Fruit fly (Drosophila melanogaster) whole organism, prepupa: ENCODE data around the gene CG43390.

Source experiments
- Blimp-1 ChIP-seq: fragments of 200-800 bp; sonication (Bioruptor generic); optimal IDR thresholded peaks from 3 replicates; lab custom pipeline; 2017; ENCODE audit warnings: missing biosample characterization, missing genetic modification characterization, mild to moderate bottlenecking, moderate library complexity, missing genetic modification reagents
- CG10631 ChIP-seq: fragments of 200-800 bp; sonication (Bioruptor generic); optimal IDR thresholded peaks from 2 replicates; lab custom pipeline; 2016; ENCODE audit warnings: missing biosample characterization, missing genetic modification characterization
- CG10669 ChIP-seq: fragments of 200-800 bp; sonication (Bioruptor generic); optimal IDR thresholded peaks from 3 replicates; lab custom pipeline; 2018; ENCODE audit warnings: missing biosample characterization, mild to moderate bottlenecking, missing genetic modification characterization, moderate library complexity
- CG11294 ChIP-seq: fragments of 200-800 bp; sonication (Bioruptor generic); IDR thresholded peaks from 2 replicates; pipeline ENCODE4 v1.3.6; 2022; ENCODE audit warnings: missing biosample characterization, missing genetic modification characterization
- CG11762 ChIP-seq: fragments of 200-800 bp; sonication (Bioruptor generic); optimal IDR thresholded peaks from 3 replicates; lab custom pipeline; 2016; ENCODE audit warnings: missing biosample characterization, missing genetic modification characterization; ENCODE audit not compliant: insufficient read depth
- CG3032 ChIP-seq: fragments of 200-800 bp; optimal IDR thresholded peaks from 2 replicates; lab custom pipeline; 2019; ENCODE audit warnings: missing biosample characterization, mild to moderate bottlenecking, missing genetic modification characterization, moderate library complexity
- CG32006 ChIP-seq: fragments of 200-800 bp; sonication (Bioruptor generic); optimal IDR thresholded peaks from 3 replicates; lab custom pipeline; 2017; ENCODE audit warnings: missing biosample characterization, mild to moderate bottlenecking, missing genetic modification characterization
- CG6163 ChIP-seq: fragments of 200-800 bp; sonication (Bioruptor generic); IDR thresholded peaks from 3 replicates; pipeline ENCODE4 v1.3.6; 2022; ENCODE audit warnings: missing biosample characterization, missing genetic modification characterization
- CG6276 ChIP-seq: fragments of 200-800 bp; sonication (Bioruptor generic); optimal IDR thresholded peaks from 2 replicates; lab custom pipeline; 2017; ENCODE audit warnings: missing biosample characterization, mild to moderate bottlenecking, missing genetic modification characterization
- CG6808 ChIP-seq: fragments of 200-800 bp; sonication (Bioruptor generic); optimal IDR thresholded peaks from 3 replicates; lab custom pipeline; 2017; ENCODE audit warnings: missing biosample characterization, missing genetic modification characterization, mild to moderate bottlenecking, moderate library complexity, missing genetic modification reagents
- CG7368 ChIP-seq: fragments of 200-800 bp; sonication (Bioruptor generic); optimal IDR thresholded peaks from 3 replicates; lab custom pipeline; 2016; ENCODE audit warnings: missing biosample characterization, missing genetic modification characterization
- CG8119 ChIP-seq: fragments of 200-800 bp; sonication (Bioruptor generic); IDR thresholded peaks from 3 replicates; pipeline ENCODE4 v1.3.6; 2022; ENCODE audit warnings: missing biosample characterization, missing genetic modification characterization
- CG8319 ChIP-seq: fragments of 200-800 bp; sonication (Bioruptor generic); optimal IDR thresholded peaks from 3 replicates; lab custom pipeline; 2016; ENCODE audit warnings: missing biosample characterization, missing genetic modification characterization
- CG8632 ChIP-seq: fragments of 200-800 bp; sonication (Bioruptor generic); optimal IDR thresholded peaks from 3 replicates; lab custom pipeline; 2016; ENCODE audit warnings: missing biosample characterization, missing genetic modification characterization
- CG9139 ChIP-seq: fragments of 200-800 bp; sonication (Bioruptor generic); optimal IDR thresholded peaks from 3 replicates; lab custom pipeline; 2017; ENCODE audit warnings: missing biosample characterization, mild to moderate bottlenecking, missing genetic modification characterization
- Eip75B ChIP-seq: fragments of 200-800 bp; sonication (Bioruptor generic); optimal IDR thresholded peaks from 3 replicates; lab custom pipeline; 2016; ENCODE audit warnings: missing biosample characterization, missing genetic modification characterization
- Eip78C ChIP-seq: fragments of 200-800 bp; sonication (Bioruptor generic); peaks from one replicate; lab custom pipeline; 2016; ENCODE audit warnings: missing biosample characterization, missing genetic modification characterization
- Eip93F ChIP-seq: fragments of 200-800 bp; sonication (Bioruptor generic); optimal IDR thresholded peaks from 2 replicates; lab custom pipeline; 2016; ENCODE audit warnings: missing biosample characterization, mild to moderate bottlenecking, missing genetic modification characterization
- Hr39 ChIP-seq: fragments of 200-800 bp; sonication (Bioruptor generic); optimal IDR thresholded peaks from 2 replicates; lab custom pipeline; 2016; ENCODE audit warnings: missing biosample characterization, missing genetic modification characterization
- Hr4 ChIP-seq: fragments of 200-800 bp; sonication (Bioruptor generic); optimal IDR thresholded peaks from 3 replicates; lab custom pipeline; 2016; ENCODE audit warnings: missing biosample characterization, missing genetic modification characterization
- Lpt ChIP-seq: fragments of 200-800 bp; sonication (Bioruptor generic); optimal IDR thresholded peaks from 3 replicates; lab custom pipeline; 2016; ENCODE audit warnings: missing biosample characterization, missing genetic modification characterization
- Met ChIP-seq: fragments of 200-800 bp; sonication (Bioruptor generic); optimal IDR thresholded peaks from 3 replicates; lab custom pipeline; 2016; ENCODE audit warnings: missing biosample characterization, missing genetic modification characterization
- OdsH ChIP-seq: fragments of 200-800 bp; sonication (Bioruptor generic); optimal IDR thresholded peaks from 3 replicates; lab custom pipeline; 2016; ENCODE audit warnings: missing biosample characterization, missing genetic modification characterization
- Sox102F ChIP-seq: fragments of 200-800 bp; sonication (Bioruptor generic); optimal IDR thresholded peaks from 2 replicates; lab custom pipeline; 2016; ENCODE audit warnings: missing biosample characterization, mild to moderate bottlenecking, missing genetic modification characterization
- Sox15 ChIP-seq: fragments of 200-800 bp; sonication (Bioruptor generic); optimal IDR thresholded peaks from 3 replicates; lab custom pipeline; 2016; ENCODE audit warnings: missing biosample characterization, missing genetic modification characterization
- achi ChIP-seq: fragments of 200-800 bp; sonication (Bioruptor generic); optimal IDR thresholded peaks from 3 replicates; lab custom pipeline; 2016; ENCODE audit warnings: missing biosample characterization, missing genetic modification characterization
- acj6 ChIP-seq: fragments of 200-800 bp; sonication (Bioruptor generic); optimal IDR thresholded peaks from 3 replicates; lab custom pipeline; 2016; ENCODE audit warnings: missing biosample characterization, missing genetic modification characterization
- dsx ChIP-seq: fragments of 200-800 bp; optimal IDR thresholded peaks from 3 replicates; lab custom pipeline; 2019; ENCODE audit warnings: missing biosample characterization, mild to moderate bottlenecking, missing genetic modification characterization, moderate library complexity; ENCODE audit not compliant: poor library complexity, severe bottlenecking
- eg ChIP-seq: fragments of 200-800 bp; sonication (Bioruptor generic); IDR thresholded peaks from 3 replicates; pipeline ENCODE4 v1.3.6; 2022; ENCODE audit warnings: missing biosample characterization, missing genetic modification characterization
- esn ChIP-seq: fragments of 200-800 bp; sonication (Bioruptor generic); optimal IDR thresholded peaks from 2 replicates; lab custom pipeline; 2016; ENCODE audit warnings: missing biosample characterization, mild to moderate bottlenecking, missing genetic modification characterization, moderate library complexity
- fd59A ChIP-seq: fragments of 200-800 bp; sonication (Bioruptor generic); optimal IDR thresholded peaks from 2 replicates; lab custom pipeline; 2017; ENCODE audit warnings: missing biosample characterization, mild to moderate bottlenecking, missing genetic modification characterization, missing genetic modification reagents
- fkh ChIP-seq: fragments of 200-800 bp; sonication (Bioruptor generic); optimal IDR thresholded peaks from 3 replicates; lab custom pipeline; 2017; ENCODE audit warnings: missing biosample characterization, mild to moderate bottlenecking, missing genetic modification characterization, moderate library complexity
- lz ChIP-seq: fragments of 200-800 bp; sonication (Bioruptor generic); optimal IDR thresholded peaks from 3 replicates; lab custom pipeline; 2016; ENCODE audit warnings: missing biosample characterization, missing genetic modification characterization
- salr ChIP-seq, 2 experiments: fragments of 200-800 bp; sonication (Bioruptor generic); optimal IDR thresholded peaks; 3 replicates each; lab custom pipeline; 2016 to 2018; ENCODE audit warnings: missing biosample characterization in 2 of 2, missing genetic modification characterization in 2 of 2, mild to moderate bottlenecking in 1 of 2
- spab ChIP-seq: fragments of 200-800 bp; sonication (Bioruptor generic); optimal IDR thresholded peaks from 2 replicates; lab custom pipeline; 2017; ENCODE audit warnings: missing biosample characterization, mild to moderate bottlenecking, missing genetic modification characterization, missing genetic modification reagents
- ss ChIP-seq, 2 experiments: fragments of 200-800 bp; sonication (Bioruptor generic); optimal IDR thresholded peaks; 2 replicates in 1 of 2; 3 replicates in 1 of 2; lab custom pipeline; 2017 to 2018; ENCODE audit warnings: mild to moderate bottlenecking in 2 of 2, missing biosample characterization in 2 of 2, missing genetic modification characterization in 2 of 2, moderate library complexity in 1 of 2
- svp ChIP-seq: fragments of 200-800 bp; sonication (Bioruptor generic); peaks from one replicate; lab custom pipeline; 2016; ENCODE audit warnings: missing biosample characterization, missing genetic modification characterization
- vri ChIP-seq: fragments of 200-800 bp; sonication (Bioruptor generic); optimal IDR thresholded peaks from 3 replicates; lab custom pipeline; 2016; ENCODE audit warnings: missing biosample characterization, mild to moderate bottlenecking, missing genetic modification characterization

CG43390 gene

dm6 chr3L:11579919-11580318, at the start of gene CG43390:
TSS of gene CG43390 (minus strand) at chr3L:11579950.
- TF ChIP-seq Eip78C (GFP tag; lab: Kevin White, UChicago) (no peak), CG8319 (no peak), fkh (GFP tag; lab: Kevin White, UChicago) (peak; percentile 46)

- no peak for TF ChIP-seq fd59A
- TF ChIP-seq eg (GFP tag; lab: Robert Waterston, UW), result no peak
- TF ChIP-seq Eip78C (GFP tag; lab: Kevin White, UChicago), result peak; percentile 39
- TF ChIP-seq CG3032, result peak; percentile 6
- TF ChIP-seq acj6, result no peak
- peak; percentile 4 for TF ChIP-seq OdsH
- TF ChIP-seq CG8119 (GFP tag; lab: Robert Waterston, UW), result no peak
- TF ChIP-seq Sox15 (GFP tag; lab: Kevin White, UChicago), result no peak
- peak; percentile 11 for TF ChIP-seq lz
- peak; percentile 68 for TF ChIP-seq svp
- peak; percentile 11 for TF ChIP-seq dsx (GFP tag; lab: Kevin White, UChicago)
- peak; percentile 44 for TF ChIP-seq esn (GFP tag; lab: Kevin White, UChicago)
- TF ChIP-seq Eip93F (GFP tag; lab: Kevin White, UChicago), result no peak
- TF ChIP-seq ss (GFP tag; optimal IDR thresholded peaks at IDR 0.05; lab: Kevin White, UChicago), result peak; percentile 27 to 41
- peak; percentile 4 for TF ChIP-seq Hr4 (GFP tag; lab: Kevin White, UChicago)
- no peak for TF ChIP-seq spab (GFP tag; lab: Kevin White, UChicago)
- TF ChIP-seq CG10631 (GFP tag; lab: Kevin White, UChicago), result no peak
- peak; percentile 48 for TF ChIP-seq fkh (GFP tag; lab: Kevin White, UChicago)
Measured at dm6 chr3L:11627819-11628483, 48.2 kb upstream of the CG43390 start, which contains the start of gene Apt1. TSS of gene Apt1 (plus strand) at chr3L:11628037.

DNA sequence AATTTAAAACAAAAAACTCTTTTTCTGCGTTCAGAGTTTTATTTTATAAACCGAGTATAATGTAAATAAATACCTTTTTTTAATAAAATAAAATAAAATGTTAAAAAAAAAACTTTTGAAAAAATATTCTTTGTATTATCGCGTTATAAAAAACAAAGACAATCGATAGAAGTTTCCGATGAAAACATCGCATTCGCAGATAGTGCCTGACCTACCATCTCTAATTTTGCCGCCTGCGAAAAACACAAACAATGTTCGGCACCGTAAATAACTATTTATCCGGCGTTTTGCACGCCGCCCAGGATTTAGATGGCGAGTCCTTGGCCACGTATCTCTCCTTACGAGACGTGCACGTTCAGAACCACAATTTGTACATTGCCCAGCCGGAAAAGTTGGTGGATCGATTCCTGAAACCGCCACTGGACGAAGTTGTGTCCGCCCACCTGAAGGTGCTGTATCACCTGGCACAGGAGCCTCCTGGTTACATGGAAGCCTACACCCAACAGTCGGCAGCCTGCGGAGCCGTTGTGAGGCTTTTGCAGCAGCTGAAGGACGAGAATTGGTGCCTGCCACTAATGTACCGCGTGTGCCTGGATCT, 46.6 kb upstream of the CG43390 start, which contains the start of gene PCID2:
TSS of gene PCID2 (plus strand) at position 213 of the 598 bp plus-strand sequence.
- TF ChIP-seq Eip78C (GFP tag; lab: Kevin White, UChicago) (peak; percentile 16), fd59A (no peak), CG7368 (no peak), CG11294 (GFP tag; lab: Robert Waterston, UW) (no peak), CG6276 (GFP tag; lab: Kevin White, UChicago) (no peak), svp (peak; percentile 82), achi (GFP tag; lab: Kevin White, UChicago) (no peak), Met (GFP tag; lab: Kevin White, UChicago) (no peak), CG32006 (no peak), CG8319 (no peak), Blimp-1 (GFP tag; lab: Kevin White, UChicago) (no peak)

- no peak for TF ChIP-seq vri (GFP tag; lab: Kevin White, UChicago)
- TF ChIP-seq fkh (GFP tag; lab: Kevin White, UChicago), result no peak
- no peak for TF ChIP-seq CG11762
- TF ChIP-seq Sox102F (GFP tag; lab: Kevin White, UChicago), result no peak
- TF ChIP-seq CG8632 (GFP tag; lab: Kevin White, UChicago), result no peak
- no peak for TF ChIP-seq svp
- no peak for TF ChIP-seq CG9139
- TF ChIP-seq CG10669, result no peak
- TF ChIP-seq Eip75B (GFP tag; lab: Kevin White, UChicago), result no peak
- no peak for TF ChIP-seq salr (GFP tag; optimal IDR thresholded peaks at IDR 0.05; lab: Kevin White, UChicago)
- TF ChIP-seq spab (GFP tag; lab: Kevin White, UChicago), result no peak
- TF ChIP-seq Hr39 (GFP tag; lab: Kevin White, UChicago), result no peak
- no peak for TF ChIP-seq CG6163 (GFP tag; lab: Robert Waterston, UW)
- no peak for TF ChIP-seq CG6808 (GFP tag; lab: Kevin White, UChicago)
- TF ChIP-seq Lpt, result no peak
- TF ChIP-seq esn (GFP tag; lab: Kevin White, UChicago), result no peak
- no peak for TF ChIP-seq CG32006
- TF ChIP-seq, all 60 proteins: peak for 0
Measured at dm6 chr3L:11625634-11626175, 46.0 kb upstream of the CG43390 start, which contains the start of gene CG6083. TSS of gene CG6083 (minus strand) at chr3L:11626125.
